Worm (Caenorhabditis elegans) whole organism, L1 larva: Measurements from ENCODE around the gene fbxc-39.
"Not testable (repeated sequence)": the region's sequence is repeated elsewhere in the genome, so short reads cannot be mapped to it uniquely, and the experiment has no call there.

Experiments used
- F16B12.6 ChIP-seq: fragments of 150-350 bp; optimal IDR thresholded peaks from 2 replicates; lab custom pipeline; 2014; ENCODE audit warnings: missing biosample characterization, missing genetic modification characterization
- aly-2 ChIP-seq: fragments of 150-350 bp; optimal IDR thresholded peaks from 2 replicates; lab custom pipeline; 2014; ENCODE audit warnings: missing biosample characterization, missing genetic modification characterization
- ama-1 ChIP-seq: fragments of 150-350 bp; optimal IDR thresholded peaks from 2 replicates; lab custom pipeline; 2014
- ceh-63 ChIP-seq: fragments of 200-800 bp; sonication (Bioruptor generic); optimal IDR thresholded peaks from 2 replicates; lab custom pipeline; 2018; ENCODE audit warnings: mild to moderate bottlenecking, missing genetic modification characterization, missing compliant biosample characterization
- ceh-8 ChIP-seq: fragments of 200-800 bp; sonication (Bioruptor generic); optimal IDR thresholded peaks from 2 replicates; lab custom pipeline; 2018; ENCODE audit warnings: mild to moderate bottlenecking, missing genetic modification characterization, moderate library complexity, missing compliant biosample characterization
- ceh-88 ChIP-seq: fragments of 200-800 bp; sonication (Bioruptor generic); IDR thresholded peaks from 2 replicates; pipeline ENCODE4 v1.3.6; 2022; ENCODE audit warnings: missing genetic modification characterization, missing compliant biosample characterization
- dsc-1 ChIP-seq: sonication (generic microtip); optimal IDR thresholded peaks from 2 replicates; lab custom pipeline; 2016; ENCODE audit warnings: mild to moderate bottlenecking, missing genetic modification characterization, missing compliant biosample characterization
- efl-3 ChIP-seq: fragments of 200-800 bp; sonication (Bioruptor generic); optimal IDR thresholded peaks from 2 replicates; lab custom pipeline; 2018; ENCODE audit warnings: mild to moderate bottlenecking, missing genetic modification characterization, missing compliant biosample characterization
- elt-3 ChIP-seq, 6 experiments: fragments of 150-350 bp in 1 of 6; sonication (generic microtip); optimal IDR thresholded peaks; 2 replicates each; lab custom pipeline; 2017 to 2018; ENCODE audit warnings: missing biosample characterization in 6 of 6, missing genetic modification characterization in 6 of 6, inconsistent platforms in 1 of 6
- fkh-10 ChIP-seq: sonication (generic microtip); optimal IDR thresholded peaks from 2 replicates; lab custom pipeline; 2017; ENCODE audit warnings: missing biosample characterization, missing genetic modification reagents, missing genetic modification characterization
- fos-1 ChIP-seq: fragments of 150-350 bp; optimal IDR thresholded peaks from 2 replicates; lab custom pipeline; 2014; ENCODE audit warnings: missing biosample characterization, missing genetic modification characterization
- hpl-2 ChIP-seq: fragments of 150-350 bp; optimal IDR thresholded peaks from 2 replicates; lab custom pipeline; 2014; ENCODE audit warnings: missing biosample characterization, missing genetic modification reagents, missing genetic modification characterization
- lin-15B ChIP-seq: fragments of 150-350 bp; sonication (generic microtip); optimal IDR thresholded peaks from 3 replicates; lab custom pipeline; 2014; ENCODE audit warnings: missing biosample characterization, missing genetic modification characterization
- lin-39 ChIP-seq: fragments of 150-350 bp; optimal IDR thresholded peaks from 2 replicates; lab custom pipeline; 2014; ENCODE audit warnings: missing biosample characterization, missing genetic modification reagents, missing genetic modification characterization
- lsy-2 ChIP-seq, 2 experiments: fragments of 150-350 bp; optimal IDR thresholded peaks; 2 replicates each; lab custom pipeline; 2014; ENCODE audit warnings: missing biosample characterization in 2 of 2, missing genetic modification characterization in 2 of 2
- mef-2 ChIP-seq: fragments of 150-350 bp; optimal IDR thresholded peaks from 2 replicates; lab custom pipeline; 2014; ENCODE audit warnings: missing biosample characterization, missing genetic modification characterization
- nhr-11 ChIP-seq: fragments of 150-350 bp; optimal IDR thresholded peaks from 2 replicates; lab custom pipeline; 2014; ENCODE audit warnings: missing biosample characterization, missing genetic modification characterization
- nhr-237 ChIP-seq: fragments of 150-350 bp; optimal IDR thresholded peaks from 2 replicates; lab custom pipeline; 2014; ENCODE audit warnings: missing biosample characterization, missing genetic modification characterization
- nhr-28 ChIP-seq: fragments of 150-350 bp; optimal IDR thresholded peaks from 2 replicates; lab custom pipeline; 2014; ENCODE audit warnings: missing biosample characterization, missing genetic modification characterization
- nhr-77 ChIP-seq: fragments of 150-350 bp; optimal IDR thresholded peaks from 2 replicates; lab custom pipeline; 2014; ENCODE audit warnings: missing biosample characterization, missing genetic modification characterization
- nhr-90 ChIP-seq: sonication (generic microtip); optimal IDR thresholded peaks from 2 replicates; lab custom pipeline; 2016; ENCODE audit warnings: mild to moderate bottlenecking, missing genetic modification characterization, missing compliant biosample characterization; ENCODE audit not compliant: poor library complexity
- rnt-1 ChIP-seq: sonication (generic microtip); optimal IDR thresholded peaks from 2 replicates; lab custom pipeline; 2016; ENCODE audit warnings: mild to moderate bottlenecking, missing genetic modification characterization, moderate library complexity, missing compliant biosample characterization
- skn-1 ChIP-seq: fragments of 150-350 bp; optimal IDR thresholded peaks from 2 replicates; lab custom pipeline; 2014; ENCODE audit warnings: missing biosample characterization, missing genetic modification characterization
- snpc-4 ChIP-seq: fragments of 150-350 bp; optimal IDR thresholded peaks from 2 replicates; lab custom pipeline; 2014; ENCODE audit warnings: missing biosample characterization, missing genetic modification characterization
- snu-23 ChIP-seq: sonication (generic microtip); optimal IDR thresholded peaks from 2 replicates; lab custom pipeline; 2016; ENCODE audit warnings: missing genetic modification characterization, missing compliant biosample characterization
- sox-4 ChIP-seq: sonication (generic microtip); optimal IDR thresholded peaks from 2 replicates; lab custom pipeline; 2016; ENCODE audit warnings: missing genetic modification characterization, missing compliant biosample characterization
- sup-37 ChIP-seq: fragments of 200-800 bp; sonication (Bioruptor generic); optimal IDR thresholded peaks from 2 replicates; lab custom pipeline; 2018; ENCODE audit warnings: mild to moderate bottlenecking, missing genetic modification characterization, missing compliant biosample characterization
- swsn-7 ChIP-seq: sonication (generic microtip); optimal IDR thresholded peaks from 2 replicates; lab custom pipeline; 2016; ENCODE audit warnings: missing genetic modification characterization, missing compliant biosample characterization
- tbx-2 ChIP-seq: sonication (generic microtip); optimal IDR thresholded peaks from 2 replicates; lab custom pipeline; 2016; ENCODE audit warnings: missing genetic modification characterization, missing compliant biosample characterization
- tlp-1 ChIP-seq: fragments of 150-350 bp; optimal IDR thresholded peaks from 2 replicates; lab custom pipeline; 2014; ENCODE audit warnings: missing biosample characterization, missing genetic modification characterization
- vab-15 ChIP-seq: sonication (generic microtip); optimal IDR thresholded peaks from 2 replicates; lab custom pipeline; 2017; ENCODE audit warnings: missing genotype, mild to moderate bottlenecking, missing genetic modification characterization, missing compliant biosample characterization
- zag-1 ChIP-seq: fragments of 150-350 bp; optimal IDR thresholded peaks from 2 replicates; lab custom pipeline; 2014; ENCODE audit warnings: missing biosample characterization, missing genetic modification characterization
- zip-4 ChIP-seq: fragments of 200-800 bp; sonication (Bioruptor generic); optimal IDR thresholded peaks from 2 replicates; lab custom pipeline; 2018; ENCODE audit warnings: mild to moderate bottlenecking, missing genetic modification characterization, moderate library complexity, missing compliant biosample characterization
- ztf-11 ChIP-seq, 2 experiments: sonication (generic microtip); optimal IDR thresholded peaks; 2 replicates each; lab custom pipeline; 2016 to 2017; ENCODE audit warnings: missing genetic modification characterization in 2 of 2, missing biosample characterization in 1 of 2, missing compliant biosample characterization in 1 of 2

fbxc-39 gene

ce11 chrII:982842-983241 is 5.7 kb upstream of the fbxc-39 start, which contains the start of gene srh-274:
srh-274 (plus strand) TSS chrII:983142.
- TF ChIP-seq lsy-2 (tag; optimal IDR thresholded peaks at IDR 0.05; lab: Kevin White, UChicago) (no peak), aly-2 (tag; lab: Kevin White, UChicago) (no peak), nhr-28 (tag; lab: Kevin White, UChicago) (no peak), lin-15B (tag; lab: Kevin White, UChicago) (no peak), snpc-4 (no peak), sox-4 (no peak), ceh-63 (GFP tag; lab: Kevin White, UChicago) (no peak), mef-2 (tag; lab: Kevin White, UChicago) (no peak)

- not testable (repeated sequence) for TF ChIP-seq F16B12.6, lin-39, fos-1 (tag; lab: Kevin White, UChicago)
- TF ChIP-seq, all 84 proteins: peak for 0; not testable (repeated sequence) for 84
These were observed 2.8 kb upstream of the fbxc-39 start, which contains the start of gene fbxc-40 for ce11 chrII:985703-986102. fbxc-40 (plus strand) TSS chrII:986003.

DNA sequence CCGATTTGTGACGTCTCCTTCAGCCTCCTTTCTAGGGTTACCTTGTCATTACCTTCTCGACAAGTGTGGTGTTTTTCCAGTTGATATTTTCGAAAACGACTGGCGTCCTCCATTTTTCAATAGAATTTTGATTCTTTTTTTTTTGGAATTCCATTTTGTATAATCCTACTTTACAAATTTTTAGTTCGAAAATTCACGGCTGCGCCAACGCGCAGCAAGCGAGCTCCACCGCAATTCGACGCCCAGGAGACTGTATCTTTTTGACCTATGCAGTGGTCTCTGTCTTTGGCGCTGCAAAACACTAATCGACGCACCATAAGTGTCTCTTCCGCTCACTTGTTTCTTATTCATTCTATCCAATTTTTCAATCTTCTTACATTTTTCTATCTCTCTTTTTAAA is 2.8 kb downstream of the fbxc-39 start, which contains the start of gene fbxc-42:
Gene fbxc-42 (plus strand): TSS at position 301 of the 400 bp plus-strand sequence.
- no peak for TF ChIP-seq tlp-1 (tag; lab: Kevin White, UChicago)
- TF ChIP-seq vab-15 (tag; lab: Kevin White, UChicago): no peak
- no peak for TF ChIP-seq swsn-7 (tag; lab: Kevin White, UChicago)
- no peak for TF ChIP-seq zip-4 (GFP tag; lab: Kevin White, UChicago)
- no peak for TF ChIP-seq lin-39 (tag; lab: Kevin White, UChicago)
- no peak for TF ChIP-seq nhr-77 (tag; lab: Kevin White, UChicago)
- no peak for TF ChIP-seq sup-37 (GFP tag; lab: Kevin White, UChicago)
- TF ChIP-seq ceh-8: no peak
- no peak for TF ChIP-seq skn-1 (tag; lab: Kevin White, UChicago)
- no peak for TF ChIP-seq F16B12.6 (tag; lab: Kevin White, UChicago)
- TF ChIP-seq snu-23 (GFP tag; lab: Kevin White, UChicago): no peak
- TF ChIP-seq ztf-11 (tag; optimal IDR thresholded peaks at IDR 0.05; lab: Kevin White, UChicago): no peak
- no peak for TF ChIP-seq mef-2 (tag; lab: Kevin White, UChicago)
- TF ChIP-seq ceh-88 (GFP tag; lab: Robert Waterston, UW): no peak
- TF ChIP-seq fkh-10 (GFP tag; lab: Kevin White, UChicago): no peak
- TF ChIP-seq efl-3 (GFP tag; lab: Kevin White, UChicago): no peak
- no peak for TF ChIP-seq elt-3 (tag; optimal IDR thresholded peaks at IDR 0.05; lab: Kevin White, UChicago)
- no peak for TF ChIP-seq ama-1 (lab: Kevin White, UChicago)

DNA sequence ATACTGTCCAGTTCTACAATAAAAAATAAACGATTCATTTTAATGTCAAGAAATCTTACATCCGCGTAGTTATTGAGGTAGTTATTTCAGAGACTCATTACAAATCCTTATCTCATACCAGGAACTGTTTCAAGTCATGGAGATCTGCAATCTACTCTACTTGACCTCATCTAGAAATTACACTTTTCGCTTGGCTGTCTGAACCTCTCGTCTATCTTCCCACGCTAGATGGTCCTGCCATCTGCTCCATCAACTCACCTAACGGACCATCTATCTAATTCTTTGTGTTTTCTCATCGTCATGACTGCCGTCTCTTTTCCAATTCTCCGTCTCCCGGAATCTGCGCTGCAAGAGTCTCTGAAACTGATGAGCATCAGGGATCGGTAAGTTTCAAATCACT is 5.7 kb downstream of the fbxc-39 start, which contains the start of gene F45D11.7:
Gene F45D11.7 (plus strand): TSS at position 301 of the 400 bp plus-strand sequence.
- not testable (repeated sequence) for TF ChIP-seq nhr-11 (tag; lab: Kevin White, UChicago); rnt-1 (tag; lab: Kevin White, UChicago); sup-37 (GFP tag; lab: Kevin White, UChicago)

DNA sequence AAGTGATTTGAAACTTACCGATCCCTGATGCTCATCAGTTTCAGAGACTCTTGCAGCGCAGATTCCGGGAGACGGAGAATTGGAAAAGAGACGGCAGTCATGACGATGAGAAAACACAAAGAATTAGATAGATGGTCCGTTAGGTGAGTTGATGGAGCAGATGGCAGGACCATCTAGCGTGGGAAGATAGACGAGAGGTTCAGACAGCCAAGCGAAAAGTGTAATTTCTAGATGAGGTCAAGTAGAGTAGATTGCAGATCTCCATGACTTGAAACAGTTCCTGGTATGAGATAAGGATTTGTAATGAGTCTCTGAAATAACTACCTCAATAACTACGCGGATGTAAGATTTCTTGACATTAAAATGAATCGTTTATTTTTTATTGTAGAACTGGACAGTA is 7.6 kb downstream of the fbxc-39 start, which contains the start of gene F45D11.11:
Gene F45D11.11 (minus strand): TSS at position 101 of the 400 bp plus-strand sequence.
- TF ChIP-seq nhr-237 (tag; lab: Kevin White, UChicago); dsc-1; zag-1 (tag; lab: Kevin White, UChicago): not testable (repeated sequence)

DNA sequence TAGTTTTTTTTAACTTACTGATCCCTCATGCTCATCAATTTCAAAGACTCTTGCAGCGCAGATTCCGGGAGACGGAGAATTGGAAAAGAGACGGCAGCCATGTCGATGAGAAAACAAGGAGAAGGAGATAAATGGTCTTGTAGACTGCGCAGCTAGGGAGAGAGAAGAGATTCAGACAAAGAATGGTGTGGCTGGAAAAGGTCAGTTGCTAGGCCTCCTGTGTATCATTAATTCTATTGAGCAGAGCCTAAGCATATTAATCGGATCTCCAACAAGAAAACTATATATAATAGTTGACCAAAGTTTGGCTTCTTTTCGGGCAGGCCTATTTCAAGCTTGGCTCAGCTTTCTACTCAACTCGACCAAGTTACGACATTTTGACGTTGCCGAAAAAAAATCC is 11.0 kb downstream of the fbxc-39 start, which contains the start of gene fbxb-29:
Gene fbxb-29 (minus strand): TSS at position 101 of the 400 bp plus-strand sequence.
- TF ChIP-seq tbx-2 (tag; lab: Kevin White, UChicago) (no peak), ceh-8 (no peak), nhr-90 (tag; lab: Kevin White, UChicago) (no peak), hpl-2 (GFP tag; lab: Kevin White, UChicago) (no peak)
